Fruit fly (Drosophila melanogaster): ENCODE measurements around the gene RpS10a.

RpS10a gene

dm6 chr3R:27607218-27607929 lies 45.2 kb upstream of the RpS10a start, which contains the start of the genes dsd and Tusp (continued):
- TF ChIP-seq az2 (GFP tag; optimal IDR thresholded peaks at IDR 0.05) (peak; percentile 78), CG32772 (GFP tag; IDR thresholded peaks at IDR 0.05) (peak; percentile 78), CG8388 (GFP tag; optimal IDR thresholded peaks at IDR 0.05) (peak; percentile 32), pita (GFP tag; optimal IDR thresholded peaks at IDR 0.05) (no peak)

- TF ChIP-seq gcm2 (GFP tag; optimal IDR thresholded peaks at IDR 0.05) (no peak), Stat92E (GFP tag; optimal IDR thresholded peaks at IDR 0.05) (no peak), Oli (tag; optimal IDR thresholded peaks at IDR 0.05) (no peak), CG10321 (GFP tag; IDR thresholded peaks at IDR 0.05) (no peak), MTF-1 (GFP tag; optimal IDR thresholded peaks at IDR 0.05; ENCODE audit: borderline replicate concordance) (no peak), emc (GFP tag; optimal IDR thresholded peaks at IDR 0.05) (no peak), CG8281 (tag; optimal IDR thresholded peaks at IDR 0.05) (no peak), Hr78 (GFP tag; optimal IDR thresholded peaks at IDR 0.05) (no peak), chn (GFP tag; optimal IDR thresholded peaks at IDR 0.05) (no peak), Antp (GFP tag; optimal IDR thresholded peaks at IDR 0.05) (no peak), crc (GFP tag; optimal IDR thresholded peaks at IDR 0.05) (no peak), her (GFP tag; optimal IDR thresholded peaks at IDR 0.05) (no peak), Fer2 (tag; optimal IDR thresholded peaks at IDR 0.05) (no peak), ap (GFP tag; IDR thresholded peaks at IDR 0.05) (no peak), Trl (optimal IDR thresholded peaks at IDR 0.05) (peak in 1 of 2 experiments; percentile 0), Trl (GFP tag; optimal IDR thresholded peaks at IDR 0.05) (no peak), CG8089 (GFP tag; optimal IDR thresholded peaks at IDR 0.05) (no peak), CG11723 (GFP tag; optimal IDR thresholded peaks at IDR 0.05) (no peak), CG3163 (GFP tag; optimal IDR thresholded peaks at IDR 0.05) (no peak), zen (tag; optimal IDR thresholded peaks at IDR 0.05) (no peak), CG8290 (GFP tag; optimal IDR thresholded peaks at IDR 0.05) (no peak), CG8290 (tag; optimal IDR thresholded peaks at IDR 0.05) (peak in 1 of 2 experiments; percentile 46), Jarid2 (GFP tag; optimal IDR thresholded peaks at IDR 0.05) (peak; percentile 70), Ets97D (GFP tag; optimal IDR thresholded peaks at IDR 0.05) (no peak), bigmax (GFP tag; optimal IDR thresholded peaks at IDR 0.05) (no peak), Hr3 (GFP tag; optimal IDR thresholded peaks at IDR 0.05) (no peak), lilli (GFP tag; optimal IDR thresholded peaks at IDR 0.05) (no peak), en (GFP tag; optimal IDR thresholded peaks at IDR 0.05) (no peak), C15 (GFP tag; IDR thresholded peaks at IDR 0.05) (no peak), Elba2 (GFP tag; optimal IDR thresholded peaks at IDR 0.05) (no peak), CG13287 (GFP tag; IDR thresholded peaks at IDR 0.05; ENCODE audit: partially characterized antibody) (no peak), br (optimal IDR thresholded peaks at IDR 0.05) (no peak), crol (GFP tag; IDR thresholded peaks at IDR 0.05) (peak; percentile 91), CG3847 (GFP tag; IDR thresholded peaks at IDR 0.05) (no peak), CG2199 (GFP tag; IDR thresholded peaks at IDR 0.05) (no peak), Atf3 (GFP tag; optimal IDR thresholded peaks at IDR 0.05) (no peak), z (GFP tag; IDR thresholded peaks at IDR 0.05) (no peak), Hand (GFP tag; optimal IDR thresholded peaks at IDR 0.05) (no peak), trem (tag; optimal IDR thresholded peaks at IDR 0.05) (no peak), corto (GFP tag; optimal IDR thresholded peaks at IDR 0.05) (no peak), zen2 (GFP tag; IDR thresholded peaks at IDR 0.05; ENCODE audit: partially characterized antibody) (no peak), Xrp1 (GFP tag; IDR thresholded peaks at IDR 0.05) (no peak), CG7786 (GFP tag; optimal IDR thresholded peaks at IDR 0.05) (no peak), CG6654 (GFP tag; optimal IDR thresholded peaks at IDR 0.05) (no peak), tio (GFP tag; optimal IDR thresholded peaks at IDR 0.05) (no peak), Lim3 (GFP tag; IDR thresholded peaks at IDR 0.05) (no peak)
These were observed 44.6 kb upstream of the RpS10a start for dm6 chr3R:27608000-27608399.
